Fruit fly (Drosophila melanogaster) whole organism, embryonic: Measurements from ENCODE around the gene CG2278.

ENCODE experiments used
- C15 ChIP-seq: fragments of 200-800 bp; sonication (Bioruptor generic); IDR thresholded peaks from 3 replicates; pipeline ENCODE4 v1.3.6; 2022; ENCODE audit warnings: missing biosample characterization, missing genetic modification characterization
- CG10321 ChIP-seq: fragments of 200-800 bp; sonication (Bioruptor generic); IDR thresholded peaks from 2 replicates; pipeline ENCODE4 v1.3.6; 2022; ENCODE audit warnings: missing biosample characterization, missing genetic modification characterization
- CG10543 ChIP-seq: fragments of 200-800 bp; sonication (Bioruptor generic); optimal IDR thresholded peaks from 3 replicates; lab custom pipeline; 2017; ENCODE audit warnings: missing biosample characterization, mild to moderate bottlenecking, missing genetic modification characterization, moderate library complexity
- CG11085 ChIP-seq: fragments of 200-800 bp; sonication (Bioruptor generic); IDR thresholded peaks from 2 replicates; pipeline ENCODE4 v1.3.6; 2022; ENCODE audit warnings: missing biosample characterization, missing genetic modification characterization
- CG11093 ChIP-seq: fragments of 200-800 bp; sonication (Bioruptor generic); IDR thresholded peaks from 3 replicates; pipeline ENCODE4 v1.3.6; 2022; ENCODE audit warnings: missing biosample characterization, missing genetic modification characterization
- CG12155 ChIP-seq: fragments of 200-800 bp; sonication (Bioruptor generic); optimal IDR thresholded peaks from 3 replicates; lab custom pipeline; 2016; ENCODE audit warnings: missing biosample characterization, missing genetic modification characterization
- CG13123 ChIP-seq: fragments of 200-800 bp; sonication (Bioruptor generic); optimal IDR thresholded peaks from 2 replicates; lab custom pipeline; 2016; ENCODE audit warnings: missing biosample characterization, missing genetic modification characterization
- CG14710 ChIP-seq: fragments of 200-800 bp; sonication (Bioruptor generic); optimal IDR thresholded peaks from 3 replicates; lab custom pipeline; 2019; ENCODE audit warnings: missing biosample characterization, mild to moderate bottlenecking, missing genetic modification characterization, moderate library complexity
- CG16815 ChIP-seq: fragments of 200-800 bp; sonication (Bioruptor generic); optimal IDR thresholded peaks from 3 replicates; lab custom pipeline; 2017; ENCODE audit warnings: missing biosample characterization, mild to moderate bottlenecking, missing genetic modification characterization
- CG17568 ChIP-seq: fragments of 200-800 bp; sonication (Bioruptor generic); optimal IDR thresholded peaks from 2 replicates; lab custom pipeline; 2018; ENCODE audit warnings: missing biosample characterization, mild to moderate bottlenecking, missing genetic modification characterization, moderate library complexity
- CG1792 ChIP-seq: fragments of 200-800 bp; sonication (Bioruptor generic); optimal IDR thresholded peaks from 2 replicates; lab custom pipeline; 2016; ENCODE audit warnings: missing biosample characterization, missing genetic modification characterization
- CG30403 ChIP-seq: fragments of 200-800 bp; sonication (Bioruptor generic); optimal IDR thresholded peaks from 3 replicates; lab custom pipeline; 2016; ENCODE audit warnings: missing biosample characterization, missing genetic modification characterization
- CG31388 ChIP-seq: fragments of 200-800 bp; sonication (Bioruptor generic); optimal IDR thresholded peaks from 2 replicates; lab custom pipeline; 2016; ENCODE audit warnings: missing biosample characterization, missing genetic modification characterization
- CG42726 ChIP-seq: fragments of 200-800 bp; sonication (Bioruptor generic); IDR thresholded peaks from 2 replicates; pipeline ENCODE4 v1.3.6; 2022; ENCODE audit warnings: missing biosample characterization, missing genetic modification characterization; ENCODE audit not compliant: partially characterized antibody
- CG5180 ChIP-seq: fragments of 200-800 bp; sonication (Bioruptor generic); optimal IDR thresholded peaks from 3 replicates; lab custom pipeline; 2017; ENCODE audit warnings: missing biosample characterization, missing genetic modification characterization, mild to moderate bottlenecking, moderate library complexity, missing genetic modification reagents
- CG6791 ChIP-seq: fragments of 200-800 bp; sonication (Bioruptor generic); IDR thresholded peaks from 3 replicates; pipeline ENCODE4 v1.3.6; 2022; ENCODE audit warnings: missing biosample characterization, missing genetic modification characterization; ENCODE audit not compliant: partially characterized antibody
- CG7963 ChIP-seq: fragments of 200-800 bp; sonication (Bioruptor generic); IDR thresholded peaks from 3 replicates; pipeline ENCODE4 v1.3.6; 2022; ENCODE audit warnings: missing biosample characterization, missing genetic modification characterization; ENCODE audit not compliant: partially characterized antibody
- GATAe ChIP-seq: fragments of 200-800 bp; sonication (Bioruptor generic); conservative IDR thresholded peaks from 2 replicates; pipeline ENCODE4 v1.3.6; 2022; ENCODE audit warnings: missing biosample characterization, missing genetic modification characterization
- H2.0 ChIP-seq: fragments of 200-800 bp; sonication (Bioruptor generic); IDR thresholded peaks from 2 replicates; pipeline ENCODE4 v1.3.6; 2022; ENCODE audit warnings: missing biosample characterization, missing genetic modification characterization
- Hr39 ChIP-seq: fragments of >200 bp; optimal IDR thresholded peaks from 2 replicates; lab custom pipeline; 2017
- Hr51 ChIP-seq, 2 experiments: fragments of 200-800 bp; sonication (Bioruptor generic); optimal IDR thresholded peaks; 2 replicates in 1 of 2; 3 replicates in 1 of 2; lab custom pipeline; 2016 to 2018; ENCODE audit warnings: missing biosample characterization in 2 of 2, missing genetic modification characterization in 2 of 2, mild to moderate bottlenecking in 1 of 2, moderate library complexity in 1 of 2
- Mes4 ChIP-seq: fragments of 200-800 bp; sonication (Bioruptor generic); optimal IDR thresholded peaks from 2 replicates; lab custom pipeline; 2016; ENCODE audit warnings: missing biosample characterization, missing genetic modification characterization
- Oaz ChIP-seq: fragments of 200-800 bp; sonication (Bioruptor generic); IDR thresholded peaks from 2 replicates; pipeline ENCODE4 v1.3.6; 2022; ENCODE audit warnings: missing biosample characterization, missing genetic modification characterization
- Sry-β ChIP-seq: fragments of 200-800 bp; sonication (Bioruptor generic); optimal IDR thresholded peaks from 2 replicates; lab custom pipeline; 2018; ENCODE audit warnings: missing biosample characterization, mild to moderate bottlenecking, missing genetic modification characterization, moderate library complexity
- Sry-δ ChIP-seq: fragments of 200-800 bp; sonication (Bioruptor generic); optimal IDR thresholded peaks from 2 replicates; lab custom pipeline; 2016; ENCODE audit warnings: missing biosample characterization, missing genetic modification characterization
- YL-1 ChIP-seq: fragments of 200-800 bp; sonication (Bioruptor generic); optimal IDR thresholded peaks from 3 replicates; lab custom pipeline; 2017; ENCODE audit warnings: missing biosample characterization, mild to moderate bottlenecking, missing genetic modification characterization
- ap ChIP-seq: fragments of 200-800 bp; sonication (Bioruptor generic); IDR thresholded peaks from 2 replicates; pipeline ENCODE4 v1.3.6; 2022; ENCODE audit warnings: missing biosample characterization, missing genetic modification characterization
- bsh ChIP-seq, 2 experiments: fragments of 200-800 bp; sonication (Bioruptor generic); optimal IDR thresholded peaks; 2 replicates each; lab custom pipeline; 2017 to 2018; ENCODE audit warnings: mild to moderate bottlenecking in 2 of 2, missing biosample characterization in 2 of 2, missing genetic modification characterization in 2 of 2, moderate library complexity in 1 of 2
- cas ChIP-seq: fragments of 200-800 bp; sonication (Bioruptor generic); IDR thresholded peaks from 2 replicates; pipeline ENCODE4 v1.3.6; 2022; ENCODE audit warnings: missing biosample characterization, missing genetic modification characterization
- cg ChIP-seq: fragments of 200-800 bp; sonication (Bioruptor generic); optimal IDR thresholded peaks from 3 replicates; lab custom pipeline; 2019; ENCODE audit warnings: missing biosample characterization, mild to moderate bottlenecking, missing genetic modification characterization, moderate library complexity
- chinmo ChIP-seq: fragments of 200-800 bp; sonication (Bioruptor generic); IDR thresholded peaks from 4 replicates; pipeline ENCODE4 v1.3.6; 2022; ENCODE audit warnings: missing biosample characterization, missing genetic modification characterization; ENCODE audit not compliant: partially characterized antibody
- crp ChIP-seq, 2 experiments: fragments of 200-800 bp; sonication (Bioruptor generic); optimal IDR thresholded peaks; 2 replicates in 1 of 2; 3 replicates in 1 of 2; lab custom pipeline; 2017; ENCODE audit warnings: missing biosample characterization in 2 of 2, missing genetic modification characterization in 2 of 2, mild to moderate bottlenecking in 1 of 2, moderate library complexity in 1 of 2
- dmrt11E ChIP-seq: fragments of 200-800 bp; sonication (Bioruptor generic); optimal IDR thresholded peaks from 3 replicates; lab custom pipeline; 2018; ENCODE audit warnings: missing biosample characterization, mild to moderate bottlenecking, missing genetic modification characterization, moderate library complexity
- eve ChIP-seq, 2 experiments: fragments of >200 bp; optimal IDR thresholded peaks; 2 replicates each; lab custom pipeline; 2017; ENCODE audit warnings: missing biosample characterization in 2 of 2, missing genetic modification characterization in 2 of 2
- eyg ChIP-seq: fragments of 200-800 bp; sonication (Bioruptor generic); optimal IDR thresholded peaks from 3 replicates; lab custom pipeline; 2016; ENCODE audit warnings: missing biosample characterization, missing genetic modification characterization
- fd64A ChIP-seq: fragments of 200-800 bp; sonication (Bioruptor generic); optimal IDR thresholded peaks from 3 replicates; lab custom pipeline; 2018; ENCODE audit warnings: missing biosample characterization, mild to moderate bottlenecking, missing genetic modification characterization
- hb ChIP-seq: fragments of 200-800 bp; sonication (Bioruptor generic); IDR thresholded peaks from 3 replicates; pipeline ENCODE4 v1.3.6; 2022; ENCODE audit warnings: missing biosample characterization, missing genetic modification characterization; ENCODE audit not compliant: partially characterized antibody
- her ChIP-seq: fragments of 200-800 bp; sonication (Bioruptor generic); optimal IDR thresholded peaks from 2 replicates; lab custom pipeline; 2016; ENCODE audit warnings: missing biosample characterization, missing genetic modification characterization
- klu ChIP-seq: fragments of 200-800 bp; sonication (Bioruptor generic); IDR thresholded peaks from 2 replicates; pipeline ENCODE4 v1.3.6; 2022; ENCODE audit warnings: missing biosample characterization, missing genetic modification characterization
- knrl ChIP-seq: fragments of 200-800 bp; sonication (Bioruptor generic); IDR thresholded peaks from 3 replicates; pipeline ENCODE4 v1.3.6; 2022; ENCODE audit warnings: missing biosample characterization, missing genetic modification characterization; ENCODE audit not compliant: partially characterized antibody
- nom ChIP-seq: fragments of 200-800 bp; sonication (Bioruptor generic); optimal IDR thresholded peaks from 2 replicates; lab custom pipeline; 2017; ENCODE audit warnings: missing biosample characterization, missing genetic modification characterization, mild to moderate bottlenecking, moderate library complexity, missing genetic modification reagents
- otp ChIP-seq: fragments of 200-800 bp; sonication (Bioruptor generic); IDR thresholded peaks from 3 replicates; pipeline ENCODE4, ENCODE4 v1.3.6; 2022; ENCODE audit warnings: missing biosample characterization, missing genetic modification characterization
- pan ChIP-seq, 4 experiments: fragments of >200 bp in 3 of 4; fragments of 200-800 bp in 1 of 4; sonication (Bioruptor generic) in 1 of 4; optimal IDR thresholded peaks in 3 of 4; IDR thresholded peaks in 1 of 4; 2 replicates each; pipeline versions ENCODE4 v1.3.6 to Lab custom; 2017 to 2022; ENCODE audit warnings: missing biosample characterization in 2 of 4, missing genetic modification characterization in 2 of 4, mixed read lengths in 1 of 4
- repo ChIP-seq: fragments of 200-800 bp; sonication (Bioruptor generic); optimal IDR thresholded peaks from 2 replicates; lab custom pipeline; 2016; ENCODE audit warnings: missing biosample characterization, missing genetic modification characterization
- scrt ChIP-seq: fragments of 200-800 bp; sonication (Bioruptor generic); optimal IDR thresholded peaks from 2 replicates; lab custom pipeline; 2018; ENCODE audit warnings: missing biosample characterization, mild to moderate bottlenecking, missing genetic modification characterization, moderate library complexity
- sob ChIP-seq: fragments of 200-800 bp; sonication (Bioruptor generic); IDR thresholded peaks from 2 replicates; pipeline ENCODE4 v1.3.6; 2022; ENCODE audit warnings: missing biosample characterization, missing genetic modification characterization
- ssp ChIP-seq: fragments of 200-800 bp; sonication (Bioruptor generic); IDR thresholded peaks from 2 replicates; pipeline ENCODE4 v1.3.6; 2022; ENCODE audit warnings: missing biosample characterization, missing genetic modification characterization
- ttk ChIP-seq: fragments of 200-800 bp; sonication (Bioruptor generic); IDR thresholded peaks from 2 replicates; pipeline ENCODE4 v2.1.2; 2022; ENCODE audit warnings: missing biosample characterization, missing genetic modification characterization
- wdn ChIP-seq: fragments of 200-800 bp; sonication (Bioruptor generic); IDR thresholded peaks from 2 replicates; pipeline ENCODE4 v1.3.6; 2022; ENCODE audit warnings: missing biosample characterization, missing genetic modification characterization

The CG2278 gene

dm6 chrX:8157294-8157693 is 12.8 kb downstream of the CG2278 start, which contains the start of the genes Traf6 and GIIIspla2 (continued):
- TF ChIP-seq ttk (GFP tag; lab: Robert Waterston, UW) (peak; percentile 61), cas (GFP tag; lab: Robert Waterston, UW) (0 out of 2 replicates have a peak, but pooled peaks have one; percentile 9), sob (GFP tag; lab: Robert Waterston, UW) (peak; percentile 85), Hr39 (lab: Kevin White, UChicago) (no peak), Hr51 (GFP tag; optimal IDR thresholded peaks at IDR 0.05; lab: Kevin White, UChicago) (peak in 1 of 2 experiments; percentile 72), ap (GFP tag; lab: Robert Waterston, UW) (peak; percentile 52), CG17568 (GFP tag; lab: Kevin White, UChicago) (no peak), CG14710 (tag; lab: Kevin White, UChicago) (peak; percentile 84), H2.0 (peak; percentile 72), klu (GFP tag; lab: Robert Waterston, UW) (peak; percentile 79), C15 (GFP tag; lab: Robert Waterston, UW) (no peak), crp (GFP tag; optimal IDR thresholded peaks at IDR 0.05; lab: Kevin White, UChicago) (peak; percentile 51 to 93), dmrt11E (peak; percentile 69), CG31388 (no peak), ssp (GFP tag; lab: Robert Waterston, UW) (peak; percentile 90), eve (GFP tag; optimal IDR thresholded peaks at IDR 0.05; lab: Kevin White, UChicago) (no peak), her (peak; percentile 48), fd64A (peak; percentile 33), YL-1 (GFP tag; lab: Kevin White, UChicago) (peak; percentile 19), repo (peak; percentile 15), CG30403 (peak; percentile 79), scrt (GFP tag; lab: Kevin White, UChicago) (no peak), pan (optimal IDR thresholded peaks at IDR 0.05; lab: Kevin White, UChicago) (no peak), pan (GFP tag; optimal IDR thresholded peaks at IDR 0.05 in 1 of 2, IDR thresholded peaks at IDR 0.05 in 1 of 2) (peak in 1 of 2 experiments; percentile 69), wdn (GFP tag; lab: Robert Waterston, UW) (peak; percentile 59; the same call in 1 of the 2 replicates), cg (GFP tag; lab: Kevin White, UChicago) (no peak), knrl (GFP tag; lab: Robert Waterston, UW) (peak; percentile 50; the same call in 1 of the 3 replicates), CG42726 (GFP tag; lab: Robert Waterston, UW) (no peak), CG10543 (GFP tag; lab: Kevin White, UChicago) (peak; percentile 78), CG10321 (GFP tag; lab: Robert Waterston, UW) (no peak), CG13123 (peak; percentile 41), CG1792 (peak; percentile 70), CG6791 (no peak), CG5180 (GFP tag; lab: Kevin White, UChicago) (no peak), CG7963 (GFP tag; lab: Robert Waterston, UW) (no peak), CG16815 (GFP tag; lab: Kevin White, UChicago) (peak; percentile 66), bsh (GFP tag; optimal IDR thresholded peaks at IDR 0.05; lab: Kevin White, UChicago) (peak in 1 of 2 experiments; percentile 75), GATAe (GFP tag; lab: Robert Waterston, UW) (peak; percentile 46; the same call in 1 of the 2 replicates), otp (GFP tag; lab: Robert Waterston, UW) (0 out of 3 replicates have a peak, but pooled peaks have one; percentile 24), CG12155 (GFP tag; lab: Kevin White, UChicago) (peak; percentile 77), eyg (GFP tag; lab: Kevin White, UChicago) (peak; percentile 17), chinmo (GFP tag; lab: Robert Waterston, UW) (no peak), CG11093 (GFP tag; lab: Robert Waterston, UW) (peak; percentile 43; the same call in 1 of the 3 replicates), hb (GFP tag; lab: Robert Waterston, UW) (no peak), Mes4 (peak; percentile 31), Sry-δ (GFP tag; lab: Kevin White, UChicago) (peak; percentile 37), Sry-β (GFP tag; lab: Kevin White, UChicago) (no peak), nom (GFP tag; lab: Kevin White, UChicago) (peak; percentile 68), CG11085 (GFP tag; lab: Robert Waterston, UW) (peak; percentile 69), Oaz (no peak)
